Worm (Caenorhabditis elegans) whole organism, L4 larva: ENCODE measurements around the gene col-97.

Experiments
- D1046.2 ChIP-seq: fragments of 200-800 bp; sonication (Bioruptor generic); IDR thresholded peaks from 2 replicates; pipeline ENCODE4 v1.3.6; 2022; ENCODE audit warnings: missing genetic modification characterization, missing compliant biosample characterization
- F44E2.7 ChIP-seq: fragments of 200-800 bp; sonication (Bioruptor generic); IDR thresholded peaks from 2 replicates; pipeline ENCODE4 v2.1.2; 2022; ENCODE audit warnings: missing genetic modification characterization, missing compliant biosample characterization
- F49E8.2 ChIP-seq: sonication (generic microtip); optimal IDR thresholded peaks from 2 replicates; lab custom pipeline; 2016; ENCODE audit warnings: missing compliant biosample characterization, mild to moderate bottlenecking, missing genetic modification characterization, borderline replicate concordance
- R02D3.7 ChIP-seq: fragments of 150-350 bp; sonication (generic microtip); optimal IDR thresholded peaks from 3 replicates; lab custom pipeline; 2014; ENCODE audit warnings: missing biosample characterization, missing genetic modification characterization
- T26A8.4 ChIP-seq: fragments of 200-800 bp; sonication (Bioruptor generic); IDR thresholded peaks from 2 replicates; pipeline ENCODE4 v1.3.6; 2022; ENCODE audit warnings: missing genetic modification characterization, missing compliant biosample characterization
- Y105C5A.15 ChIP-seq: fragments of 200-800 bp; sonication (Bioruptor generic); IDR thresholded peaks from 2 replicates; pipeline ENCODE4 v1.3.6; 2022; ENCODE audit warnings: missing genetic modification characterization, missing compliant biosample characterization
- Y5F2A.4 ChIP-seq: fragments of 200-800 bp; sonication (Bioruptor generic); optimal IDR thresholded peaks from 2 replicates; lab custom pipeline; 2018; ENCODE audit warnings: mild to moderate bottlenecking, missing genetic modification characterization, missing compliant biosample characterization
- Y75B8A.6 ChIP-seq: fragments of 200-800 bp; sonication (Bioruptor generic); IDR thresholded peaks from 2 replicates; pipeline ENCODE4 v1.3.6; 2022; ENCODE audit warnings: missing genetic modification reagents, missing genetic modification characterization, missing compliant biosample characterization
- ZK546.5 ChIP-seq, 2 experiments: sonication (generic microtip); optimal IDR thresholded peaks; 2 replicates each; lab custom pipeline; 2017; ENCODE audit warnings: missing biosample characterization in 2 of 2, missing genetic modification characterization in 2 of 2
- aha-1 ChIP-seq: fragments of 150-350 bp; peaks from one replicate; lab custom pipeline; 2014; ENCODE audit warnings: missing biosample characterization, missing genetic modification characterization
- ama-1 ChIP-seq: fragments of 150-350 bp; optimal IDR thresholded peaks from 2 replicates; lab custom pipeline; 2014; ENCODE audit warnings: inconsistent platforms, mixed read lengths
- attf-4 ChIP-seq: sonication (generic microtip); optimal IDR thresholded peaks from 3 replicates; lab custom pipeline; 2017; ENCODE audit warnings: missing biosample characterization, missing genetic modification characterization
- ceh-32 ChIP-seq: sonication (generic microtip); optimal IDR thresholded peaks from 2 replicates; lab custom pipeline; 2016; ENCODE audit warnings: mild to moderate bottlenecking, missing genetic modification characterization, missing compliant biosample characterization; ENCODE audit not compliant: poor library complexity
- ces-1 ChIP-seq: fragments of 150-350 bp; sonication (generic microtip); optimal IDR thresholded peaks from 4 replicates; lab custom pipeline; 2014; ENCODE audit warnings: missing biosample characterization, missing genetic modification reagents, missing genetic modification characterization
- ctbp-1 ChIP-seq: fragments of 200-800 bp; sonication (Bioruptor generic); IDR thresholded peaks from 2 replicates; pipeline ENCODE4 v1.3.6; 2022; ENCODE audit warnings: missing genetic modification reagents, missing genetic modification characterization, missing compliant biosample characterization
- daf-16 ChIP-seq, 3 experiments: sonication (generic microtip); optimal IDR thresholded peaks; 2 replicates each; lab custom pipeline; 2016 to 2017; ENCODE audit warnings: missing genetic modification characterization in 3 of 3, missing genetic modification reagents in 3 of 3, mild to moderate bottlenecking in 2 of 3, missing compliant biosample characterization in 2 of 3, missing biosample characterization in 1 of 3, moderate library complexity in 1 of 3
- daf-19 ChIP-seq: fragments of 200-800 bp; sonication (Bioruptor generic); conservative IDR thresholded peaks from 2 replicates; pipeline ENCODE4 v1.3.6; 2022; ENCODE audit warnings: missing genetic modification characterization, missing compliant biosample characterization
- dmd-8 ChIP-seq: fragments of 200-800 bp; sonication (Bioruptor generic); IDR thresholded peaks from 2 replicates; pipeline ENCODE4 v1.3.6; 2022; ENCODE audit warnings: missing genetic modification characterization, missing compliant biosample characterization
- dmd-9 ChIP-seq: fragments of 200-800 bp; sonication (Bioruptor generic); IDR thresholded peaks from 2 replicates; pipeline ENCODE4 v1.3.6; 2022; ENCODE audit warnings: missing genetic modification reagents, missing genetic modification characterization, missing compliant biosample characterization
- duxl-1 ChIP-seq: sonication (generic microtip); optimal IDR thresholded peaks from 2 replicates; lab custom pipeline; 2016; ENCODE audit warnings: mild to moderate bottlenecking, missing genetic modification characterization, moderate library complexity, missing compliant biosample characterization; ENCODE audit not compliant: poor library complexity
- dve-1 ChIP-seq: sonication (generic microtip); optimal IDR thresholded peaks from 2 replicates; lab custom pipeline; 2017; ENCODE audit warnings: antibody characterized with exemption, mild to moderate bottlenecking, missing genetic modification characterization, missing compliant biosample characterization; ENCODE audit not compliant: insufficient read depth
- egl-27 ChIP-seq: sonication (generic microtip); optimal IDR thresholded peaks from 3 replicates; lab custom pipeline; 2017; ENCODE audit warnings: missing biosample characterization, missing genetic modification reagents, missing genetic modification characterization
- gei-8 ChIP-seq: fragments of 200-800 bp; sonication (Bioruptor generic); optimal IDR thresholded peaks from 2 replicates; lab custom pipeline; 2018; ENCODE audit warnings: mild to moderate bottlenecking, missing genetic modification characterization, missing compliant biosample characterization
- hmg-1.1 ChIP-seq: fragments of 200-800 bp; sonication (Bioruptor generic); IDR thresholded peaks from 2 replicates; pipeline ENCODE4 v1.3.6; 2022; ENCODE audit warnings: missing genetic modification reagents, missing genetic modification characterization, missing compliant biosample characterization
- jun-1 ChIP-seq: fragments of 150-350 bp; optimal IDR thresholded peaks from 2 replicates; lab custom pipeline; 2014; ENCODE audit warnings: missing biosample characterization, missing genetic modification reagents, missing genetic modification characterization
- lim-7 ChIP-seq: fragments of 200-800 bp; sonication (Bioruptor generic); IDR thresholded peaks from 2 replicates; pipeline ENCODE4 v1.3.6; 2022; ENCODE audit warnings: missing genetic modification characterization, missing compliant biosample characterization
- lin-13 ChIP-seq: fragments of 150-350 bp; optimal IDR thresholded peaks from 2 replicates; lab custom pipeline; 2014; ENCODE audit warnings: missing biosample characterization, missing genetic modification reagents, missing genetic modification characterization
- lin-15B ChIP-seq: fragments of 150-350 bp; sonication (generic microtip); optimal IDR thresholded peaks from 3 replicates; lab custom pipeline; 2014; ENCODE audit warnings: missing biosample characterization, missing genetic modification characterization
- madf-9 ChIP-seq: fragments of 200-800 bp; sonication (Bioruptor generic); conservative IDR thresholded peaks from 2 replicates; pipeline ENCODE4 v1.3.6; 2022; ENCODE audit warnings: missing genetic modification reagents, missing genetic modification characterization, missing compliant biosample characterization
- mxl-2 ChIP-seq: fragments of 200-800 bp; sonication (Bioruptor generic); conservative IDR thresholded peaks from 2 replicates; pipeline ENCODE4 v1.3.6; 2022; ENCODE audit warnings: missing genetic modification reagents, missing genetic modification characterization, missing compliant biosample characterization
- nhr-102 ChIP-seq: sonication (generic microtip); optimal IDR thresholded peaks from 2 replicates; lab custom pipeline; 2016; ENCODE audit warnings: mild to moderate bottlenecking, missing genetic modification characterization, moderate library complexity, missing compliant biosample characterization
- nhr-11 ChIP-seq: fragments of 150-350 bp; optimal IDR thresholded peaks from 2 replicates; lab custom pipeline; 2014; ENCODE audit warnings: missing biosample characterization, missing genetic modification characterization
- nhr-237 ChIP-seq: sonication (generic microtip); optimal IDR thresholded peaks from 2 replicates; lab custom pipeline; 2017; ENCODE audit warnings: missing biosample characterization, missing genetic modification characterization
- nhr-25 ChIP-seq: sonication (generic microtip); optimal IDR thresholded peaks from 2 replicates; lab custom pipeline; 2017; ENCODE audit warnings: missing genetic modification characterization, mild to moderate bottlenecking, missing compliant biosample characterization, antibody characterized with exemption, moderate library complexity, borderline replicate concordance; ENCODE audit not compliant: insufficient read depth
- nhr-48 ChIP-seq: sonication (generic microtip); optimal IDR thresholded peaks from 2 replicates; lab custom pipeline; 2016; ENCODE audit warnings: mild to moderate bottlenecking, missing genetic modification characterization, missing compliant biosample characterization
- nhr-76 ChIP-seq: fragments of 150-350 bp; optimal IDR thresholded peaks from 2 replicates; lab custom pipeline; 2014; ENCODE audit warnings: missing biosample characterization, missing genetic modification characterization
- nhr-77 ChIP-seq: fragments of 150-350 bp; optimal IDR thresholded peaks from 2 replicates; lab custom pipeline; 2014; ENCODE audit warnings: missing biosample characterization, missing genetic modification characterization
- pqm-1 ChIP-seq: sonication (generic microtip); optimal IDR thresholded peaks from 2 replicates; lab custom pipeline; 2017; ENCODE audit warnings: missing biosample characterization, missing genetic modification characterization
- sdz-12 ChIP-seq: fragments of 200-800 bp; sonication (Bioruptor generic); optimal IDR thresholded peaks from 2 replicates; lab custom pipeline; 2018; ENCODE audit warnings: mild to moderate bottlenecking, missing genetic modification characterization, missing compliant biosample characterization
- set-16 ChIP-seq: fragments of 200-800 bp; sonication (Bioruptor generic); IDR thresholded peaks from 2 replicates; pipeline ENCODE4 v1.3.6; 2022; ENCODE audit warnings: missing genetic modification reagents, missing genetic modification characterization, missing compliant biosample characterization
- snpc-4 ChIP-seq: fragments of 150-350 bp; optimal IDR thresholded peaks from 2 replicates; lab custom pipeline; 2014; ENCODE audit warnings: missing biosample characterization, missing genetic modification characterization
- spr-1 ChIP-seq: sonication (generic microtip); optimal IDR thresholded peaks from 2 replicates; lab custom pipeline; 2016; ENCODE audit warnings: mild to moderate bottlenecking, missing genetic modification characterization, missing compliant biosample characterization
- tra-1 ChIP-seq: fragments of 200-800 bp; sonication (Bioruptor generic); IDR thresholded peaks from 2 replicates; pipeline ENCODE4 v1.3.6; 2022; ENCODE audit warnings: missing genetic modification reagents, missing genetic modification characterization, missing compliant biosample characterization
- unc-39 ChIP-seq: sonication (generic microtip); optimal IDR thresholded peaks from 2 replicates; lab custom pipeline; 2017; ENCODE audit warnings: missing biosample characterization, missing genetic modification characterization
- unc-62 ChIP-seq, 3 experiments: fragments of 150-350 bp in 1 of 3; sonication (generic microtip); optimal IDR thresholded peaks in 2 of 3; peaks in 1 of 3; 1 replicate in 1 of 3; 2 replicates in 2 of 3; lab custom pipeline; 2014 to 2017; ENCODE audit warnings: missing biosample characterization in 3 of 3, missing genetic modification characterization in 3 of 3, missing genetic modification reagents in 3 of 3, missing genotype in 1 of 3
- zag-1 ChIP-seq: fragments of 150-350 bp; optimal IDR thresholded peaks from 2 replicates; lab custom pipeline; 2014; ENCODE audit warnings: missing biosample characterization, missing genetic modification characterization
- zfp-3 ChIP-seq: fragments of 200-800 bp; sonication (Bioruptor generic); conservative IDR thresholded peaks from 2 replicates; pipeline ENCODE4 v1.3.6; 2022; ENCODE audit warnings: missing genetic modification reagents, missing genetic modification characterization, missing compliant biosample characterization
- zip-11 ChIP-seq: fragments of 200-800 bp; sonication (Bioruptor generic); IDR thresholded peaks from 2 replicates; pipeline ENCODE4 v1.3.6; 2022; ENCODE audit warnings: missing genetic modification characterization, missing compliant biosample characterization
- zip-2 ChIP-seq: fragments of 150-350 bp; optimal IDR thresholded peaks from 2 replicates; lab custom pipeline; 2014; ENCODE audit warnings: missing biosample characterization, missing genetic modification characterization
- ztf-11 ChIP-seq: fragments of 150-350 bp; optimal IDR thresholded peaks from 2 replicates; lab custom pipeline; 2014; ENCODE audit warnings: missing biosample characterization, missing genetic modification characterization

Gene col-97

DNA sequence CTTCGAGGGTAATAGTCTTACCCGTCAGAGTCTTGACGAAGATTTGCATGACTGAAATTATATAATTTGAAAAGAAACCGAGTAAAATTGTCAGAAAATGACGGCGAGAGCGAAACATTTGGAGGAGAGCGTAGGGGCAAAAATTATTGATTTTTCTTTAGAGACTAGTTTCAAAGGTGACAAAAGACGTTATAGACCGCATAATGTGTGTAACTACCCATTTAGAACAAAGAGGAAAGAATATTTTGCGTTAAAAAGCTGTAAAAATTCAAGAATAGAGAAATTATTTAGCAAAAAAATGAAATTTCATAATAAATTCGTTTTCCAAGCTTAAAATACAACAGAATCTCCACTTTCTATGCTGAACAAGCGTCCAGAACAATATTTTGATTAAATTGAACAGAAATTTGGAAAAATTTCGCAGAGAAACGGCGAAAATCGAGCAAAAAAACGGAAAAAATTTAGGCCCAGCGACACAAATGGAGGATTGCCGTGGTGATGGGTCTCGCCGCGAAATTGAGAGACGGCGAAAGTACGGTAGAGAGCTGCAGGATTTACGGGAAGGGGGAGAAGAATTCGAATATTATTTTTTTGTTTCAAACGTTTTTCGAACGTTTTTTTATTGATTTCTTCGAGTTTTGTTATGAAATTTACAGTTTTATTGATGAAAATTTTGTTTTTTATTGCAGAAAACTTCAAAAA lies 14.9 kb downstream of the col-97 start, which contains the start of the genes ubq-2 and frg-1 (continued):
- peak; percentile 2 for TF ChIP-seq zip-2
- TF ChIP-seq lin-13 (GFP tag; lab: Kevin White, UChicago), result peak; percentile 79
- no peak for TF ChIP-seq zip-11
- TF ChIP-seq Y75B8A.6 (GFP tag; lab: Robert Waterston, UW), result no peak
- TF ChIP-seq egl-27 (tag; lab: Kevin White, UChicago), result no peak
- TF ChIP-seq Y5F2A.4 (GFP tag; lab: Kevin White, UChicago), result no peak
- TF ChIP-seq nhr-76 (tag; lab: Kevin White, UChicago), result no peak
- peak in 1 of 2 experiments; percentile 19 for TF ChIP-seq ZK546.5 (tag; optimal IDR thresholded peaks at IDR 0.05; lab: Kevin White, UChicago)
- TF ChIP-seq aha-1 (tag; lab: Kevin White, UChicago), result peak; percentile 54
- no peak for TF ChIP-seq snpc-4
- TF ChIP-seq madf-9 (GFP tag; lab: Robert Waterston, UW), result no peak
- TF ChIP-seq nhr-11 (tag; lab: Kevin White, UChicago), result peak; percentile 86
- TF ChIP-seq mxl-2, result no peak
- no peak for TF ChIP-seq pqm-1 (tag; lab: Kevin White, UChicago)
- no peak for TF ChIP-seq jun-1 (tag; lab: Kevin White, UChicago)
- TF ChIP-seq daf-16 (GFP tag; optimal IDR thresholded peaks at IDR 0.05; lab: Kevin White, UChicago), result no peak
- TF ChIP-seq daf-16 (tag; optimal IDR thresholded peaks at IDR 0.05; lab: Kevin White, UChicago), result no peak
- TF ChIP-seq tra-1, result no peak; the same call in 1 of the 2 replicates
- no peak for TF ChIP-seq nhr-237 (tag; lab: Kevin White, UChicago)
- TF ChIP-seq nhr-48, result peak; percentile 1
- TF ChIP-seq gei-8, result no peak
- TF ChIP-seq ztf-11, result no peak
- TF ChIP-seq unc-62 (GFP tag; optimal IDR thresholded peaks at IDR 0.05 in 1 of 2; lab: Kevin White, UChicago), result peak in 1 of 2 experiments; percentile 57
- no peak for TF ChIP-seq unc-62 (tag; optimal IDR thresholded peaks at IDR 0.05; lab: Kevin White, UChicago)
- TF ChIP-seq unc-39 (tag; lab: Kevin White, UChicago), result no peak
- no peak for TF ChIP-seq dmd-8 (GFP tag; lab: Robert Waterston, UW)
- no peak for TF ChIP-seq zag-1 (tag; lab: Kevin White, UChicago)
- no peak for TF ChIP-seq ces-1 (GFP tag; lab: Kevin White, UChicago)
- TF ChIP-seq F49E8.2 (tag; lab: Kevin White, UChicago), result peak; percentile 76
- no peak for TF ChIP-seq Y105C5A.15 (GFP tag; lab: Robert Waterston, UW)
- TF ChIP-seq duxl-1 (tag; lab: Kevin White, UChicago), result peak; percentile 58
- peak; percentile 91 for TF ChIP-seq dve-1
- TF ChIP-seq F44E2.7 (GFP tag; lab: Robert Waterston, UW), result no peak
- peak; percentile 83 for TF ChIP-seq hmg-1.1 (GFP tag; lab: Robert Waterston, UW)
- TF ChIP-seq attf-4 (tag; lab: Kevin White, UChicago), result no peak
- peak; percentile 21 for TF ChIP-seq nhr-25 (tag; lab: Kevin White, UChicago)
- TF ChIP-seq sdz-12 (GFP tag; lab: Kevin White, UChicago), result no peak
- peak; percentile 59 for TF ChIP-seq nhr-77 (tag; lab: Kevin White, UChicago)
- no peak for TF ChIP-seq daf-19
- no peak for TF ChIP-seq lin-15B (tag; lab: Kevin White, UChicago)
- 0 out of 2 replicates have a peak, but pooled peaks have one; percentile 8 for TF ChIP-seq set-16 (GFP tag; lab: Robert Waterston, UW)
- no peak for TF ChIP-seq dmd-9 (GFP tag; lab: Robert Waterston, UW)
- TF ChIP-seq T26A8.4 (GFP tag; lab: Robert Waterston, UW), result peak; percentile 77
- peak; percentile 69 for TF ChIP-seq spr-1 (tag; lab: Kevin White, UChicago)
- peak; percentile 77 for TF ChIP-seq nhr-102 (tag; lab: Kevin White, UChicago)
- 0 out of 2 replicates have a peak, but pooled peaks have one; percentile 21 for TF ChIP-seq zfp-3 (GFP tag; lab: Robert Waterston, UW)
- TF ChIP-seq ctbp-1 (GFP tag; lab: Robert Waterston, UW), result peak; percentile 74
- TF ChIP-seq lim-7 (GFP tag; lab: Robert Waterston, UW), result no peak
- TF ChIP-seq R02D3.7 (tag; lab: Kevin White, UChicago), result peak; percentile 96
- TF ChIP-seq D1046.2 (GFP tag; lab: Robert Waterston, UW), result no peak
- peak; percentile 57 for TF ChIP-seq ama-1 (lab: Kevin White, UChicago)
- no peak for TF ChIP-seq ceh-32
